Worm (Caenorhabditis elegans) whole organism, early embryonic: ENCODE measurements around the gene srw-99.

Experiments
- B0310.2 ChIP-seq: sonication (generic microtip); optimal IDR thresholded peaks from 2 replicates; lab custom pipeline; 2016; ENCODE audit warnings: mild to moderate bottlenecking, missing genetic modification characterization, missing compliant biosample characterization
- F13C5.2 ChIP-seq: sonication (generic microtip); optimal IDR thresholded peaks from 2 replicates; lab custom pipeline; 2017; ENCODE audit warnings: mild to moderate bottlenecking, missing genetic modification characterization, inconsistent platforms, missing compliant biosample characterization
- aly-1 ChIP-seq: sonication (generic microtip); optimal IDR thresholded peaks from 2 replicates; lab custom pipeline; 2016; ENCODE audit warnings: missing genetic modification characterization, missing compliant biosample characterization
- ama-1 ChIP-seq: fragments of 150-350 bp; optimal IDR thresholded peaks from 2 replicates; lab custom pipeline; 2014
- ceh-36 ChIP-seq: sonication (generic microtip); optimal IDR thresholded peaks from 2 replicates; lab custom pipeline; 2016; ENCODE audit warnings: missing genetic modification characterization, inconsistent platforms, missing compliant biosample characterization
- ets-7 ChIP-seq: sonication (generic microtip); optimal IDR thresholded peaks from 2 replicates; lab custom pipeline; 2016; ENCODE audit warnings: missing genotype, missing genetic modification characterization, missing compliant biosample characterization
- flt-1 ChIP-seq: fragments of 200-800 bp; sonication (Bioruptor generic); IDR thresholded peaks from 2 replicates; pipeline ENCODE4 v1.3.6; 2022; ENCODE audit warnings: missing genetic modification characterization, missing compliant biosample characterization
- hnd-1 ChIP-seq: sonication (generic microtip); optimal IDR thresholded peaks from 2 replicates; lab custom pipeline; 2016; ENCODE audit warnings: missing genetic modification characterization, missing compliant biosample characterization
- scrt-1 ChIP-seq: fragments of 200-800 bp; sonication (Bioruptor generic); IDR thresholded peaks from 2 replicates; pipeline ENCODE4 v1.3.6; 2022; ENCODE audit warnings: missing genetic modification characterization, missing compliant biosample characterization
- sea-1 ChIP-seq: fragments of 200-800 bp; sonication (Bioruptor generic); conservative IDR thresholded peaks from 2 replicates; pipeline ENCODE4 v1.3.6; 2022; ENCODE audit warnings: missing genetic modification characterization, missing compliant biosample characterization
- tbx-11 ChIP-seq: fragments of 200-800 bp; sonication (Bioruptor generic); IDR thresholded peaks from 2 replicates; pipeline ENCODE4 v1.3.6; 2022; ENCODE audit warnings: missing genetic modification characterization, missing compliant biosample characterization
- tbx-37 ChIP-seq: fragments of 200-800 bp; sonication (Bioruptor generic); conservative IDR thresholded peaks from 2 replicates; pipeline ENCODE4 v1.3.6; 2022; ENCODE audit warnings: missing genetic modification reagents, missing genetic modification characterization, missing compliant biosample characterization

ce11 chrV:1708441-1708840 lies at the start of gene srw-99:
- no peak for TF ChIP-seq ama-1 (lab: Kevin White, UChicago)
- TF ChIP-seq sea-1 (GFP tag; lab: Robert Waterston, UW): no peak
- no peak for TF ChIP-seq B0310.2 (tag; lab: Kevin White, UChicago)
- no peak for TF ChIP-seq F13C5.2 (tag; lab: Kevin White, UChicago)
- TF ChIP-seq ets-7: no peak
- no peak for TF ChIP-seq ceh-36 (tag; lab: Kevin White, UChicago)
- no peak for TF ChIP-seq aly-1 (tag; lab: Kevin White, UChicago)
- no peak for TF ChIP-seq scrt-1 (GFP tag; lab: Robert Waterston, UW)
- no peak for TF ChIP-seq tbx-11 (GFP tag; lab: Robert Waterston, UW)
- TF ChIP-seq flt-1 (GFP tag; lab: Robert Waterston, UW): no peak
- no peak for TF ChIP-seq tbx-37 (GFP tag; lab: Robert Waterston, UW)
- no peak for TF ChIP-seq hnd-1 (tag; lab: Kevin White, UChicago)
